Worm (Caenorhabditis elegans) whole organism, L2 larva: ENCODE measurements around the gene Y68A4A.13.

Experiments used
- F13H6.1 ChIP-seq: sonication (generic microtip); optimal IDR thresholded peaks from 2 replicates; lab custom pipeline; 2016; ENCODE audit warnings: missing genetic modification characterization, missing compliant biosample characterization
- ama-1 ChIP-seq: fragments of 150-350 bp; optimal IDR thresholded peaks from 2 replicates; lab custom pipeline; 2018; ENCODE audit warnings: inconsistent platforms
- ceh-82 ChIP-seq: fragments of 150-350 bp; optimal IDR thresholded peaks from 2 replicates; lab custom pipeline; 2014; ENCODE audit warnings: missing biosample characterization, missing genetic modification characterization
- elt-3 ChIP-seq: sonication (generic microtip); optimal IDR thresholded peaks from 2 replicates; lab custom pipeline; 2017; ENCODE audit warnings: missing biosample characterization, missing genetic modification characterization
- skn-1 ChIP-seq: sonication (generic microtip); optimal IDR thresholded peaks from 2 replicates; lab custom pipeline; 2017; ENCODE audit warnings: missing biosample characterization, missing genetic modification characterization
- ztf-11 ChIP-seq: sonication (generic microtip); optimal IDR thresholded peaks from 2 replicates; lab custom pipeline; 2017; ENCODE audit warnings: missing biosample characterization, missing genetic modification characterization

- TF ChIP-seq F13H6.1 (no peak), ama-1 (lab: Kevin White, UChicago) (no peak), ceh-82 (tag; lab: Kevin White, UChicago) (no peak), ztf-11 (no peak), skn-1 (tag; lab: Kevin White, UChicago) (no peak), elt-3 (no peak)
Observed at ce11 chrV:17248915-17249314, 41.0 kb upstream of the Y68A4A.13 start, which contains the start of gene clec-243.
